Worm (Caenorhabditis elegans) whole organism, L2 larva: Measurements from ENCODE around the gene F46G10.2.

Experiments
- C34F6.9 ChIP-seq: fragments of 150-350 bp; optimal IDR thresholded peaks from 2 replicates; lab custom pipeline; 2014; ENCODE audit warnings: missing biosample characterization, missing genetic modification characterization
- F13H6.1 ChIP-seq: sonication (generic microtip); optimal IDR thresholded peaks from 2 replicates; lab custom pipeline; 2016; ENCODE audit warnings: missing genetic modification characterization, missing compliant biosample characterization
- R02D3.7 ChIP-seq: fragments of 150-350 bp; optimal IDR thresholded peaks from 2 replicates; lab custom pipeline; 2014; ENCODE audit warnings: missing biosample characterization, missing genetic modification characterization
- Y55F3AM.14 ChIP-seq: fragments of 200-800 bp; sonication (Bioruptor generic); optimal IDR thresholded peaks from 2 replicates; lab custom pipeline; 2018; ENCODE audit warnings: mild to moderate bottlenecking, missing genetic modification characterization, missing compliant biosample characterization
- ZK546.5 ChIP-seq: sonication (generic microtip); optimal IDR thresholded peaks from 2 replicates; lab custom pipeline; 2017; ENCODE audit warnings: missing biosample characterization, missing genetic modification characterization
- alr-1 ChIP-seq: fragments of 150-350 bp; optimal IDR thresholded peaks from 2 replicates; lab custom pipeline; 2014; ENCODE audit warnings: missing biosample characterization, missing genetic modification characterization
- aly-2 ChIP-seq: fragments of 150-350 bp; optimal IDR thresholded peaks from 2 replicates; lab custom pipeline; 2014; ENCODE audit warnings: missing biosample characterization, missing genetic modification characterization
- ama-1 ChIP-seq: fragments of 150-350 bp; optimal IDR thresholded peaks from 2 replicates; lab custom pipeline; 2018; ENCODE audit warnings: inconsistent platforms
- blmp-1 ChIP-seq: sonication (generic microtip); optimal IDR thresholded peaks from 2 replicates; lab custom pipeline; 2017; ENCODE audit warnings: missing genetic modification characterization, mild to moderate bottlenecking, missing compliant biosample characterization, antibody characterized with exemption, moderate library complexity; ENCODE audit not compliant: insufficient read depth
- ceh-16 ChIP-seq: fragments of 150-350 bp; optimal IDR thresholded peaks from 2 replicates; lab custom pipeline; 2014; ENCODE audit warnings: missing biosample characterization, missing genetic modification characterization
- crh-2 ChIP-seq: sonication (generic microtip); optimal IDR thresholded peaks from 2 replicates; lab custom pipeline; 2017; ENCODE audit warnings: missing biosample characterization, missing genetic modification characterization
- dmd-4 ChIP-seq: sonication (generic microtip); optimal IDR thresholded peaks from 2 replicates; lab custom pipeline; 2017; ENCODE audit warnings: missing biosample characterization, missing genetic modification characterization
- egl-27 ChIP-seq: sonication (generic microtip); optimal IDR thresholded peaks from 3 replicates; lab custom pipeline; 2017; ENCODE audit warnings: missing biosample characterization, missing genetic modification reagents, missing genetic modification characterization
- elt-1 ChIP-seq: fragments of 150-350 bp; optimal IDR thresholded peaks from 2 replicates; lab custom pipeline; 2014; ENCODE audit warnings: missing biosample characterization, missing genetic modification characterization
- elt-3 ChIP-seq: sonication (generic microtip); optimal IDR thresholded peaks from 2 replicates; lab custom pipeline; 2017; ENCODE audit warnings: missing biosample characterization, missing genetic modification characterization
- fos-1 ChIP-seq: fragments of 150-350 bp; optimal IDR thresholded peaks from 2 replicates; lab custom pipeline; 2014; ENCODE audit warnings: missing biosample characterization, missing genetic modification characterization
- lin-39 ChIP-seq: fragments of 150-350 bp; optimal IDR thresholded peaks from 2 replicates; lab custom pipeline; 2014; ENCODE audit warnings: missing biosample characterization, missing genetic modification reagents, missing genetic modification characterization
- lsy-2 ChIP-seq, 2 experiments: fragments of 150-350 bp in 1 of 2; sonication (generic microtip) in 1 of 2; optimal IDR thresholded peaks; 2 replicates each; lab custom pipeline; 2014 to 2017; ENCODE audit warnings: missing biosample characterization in 2 of 2, missing genetic modification characterization in 2 of 2
- mab-5 ChIP-seq: fragments of 150-350 bp; optimal IDR thresholded peaks from 2 replicates; lab custom pipeline; 2014; ENCODE audit warnings: missing biosample characterization, missing genetic modification characterization
- mbf-1 ChIP-seq: sonication (generic microtip); optimal IDR thresholded peaks from 2 replicates; lab custom pipeline; 2017; ENCODE audit warnings: missing biosample characterization, missing genetic modification characterization
- nhr-10 ChIP-seq: sonication (generic microtip); optimal IDR thresholded peaks from 2 replicates; lab custom pipeline; 2017; ENCODE audit warnings: missing biosample characterization, missing genetic modification characterization
- nhr-11 ChIP-seq: fragments of 150-350 bp; optimal IDR thresholded peaks from 2 replicates; lab custom pipeline; 2014; ENCODE audit warnings: missing biosample characterization, missing genetic modification characterization
- nhr-21 ChIP-seq: fragments of 150-350 bp; optimal IDR thresholded peaks from 2 replicates; lab custom pipeline; 2014; ENCODE audit warnings: missing biosample characterization, missing genetic modification characterization
- nhr-23 ChIP-seq: fragments of 150-350 bp; optimal IDR thresholded peaks from 2 replicates; lab custom pipeline; 2014; ENCODE audit warnings: missing biosample characterization, missing genetic modification reagents, missing genetic modification characterization
- nhr-25 ChIP-seq: fragments of 150-350 bp; sonication (generic microtip); optimal IDR thresholded peaks from 3 replicates; lab custom pipeline; 2014; ENCODE audit warnings: missing biosample characterization, missing genetic modification characterization
- nhr-6 ChIP-seq: fragments of 150-350 bp; optimal IDR thresholded peaks from 2 replicates; lab custom pipeline; 2014; ENCODE audit warnings: missing biosample characterization, missing genetic modification characterization
- nhr-77 ChIP-seq: fragments of 150-350 bp; optimal IDR thresholded peaks from 2 replicates; lab custom pipeline; 2014; ENCODE audit warnings: missing biosample characterization, missing genetic modification characterization
- peb-1 ChIP-seq: fragments of 150-350 bp; optimal IDR thresholded peaks from 2 replicates; lab custom pipeline; 2014; ENCODE audit warnings: missing biosample characterization, missing genetic modification characterization
- sem-4 ChIP-seq: fragments of 150-350 bp; optimal IDR thresholded peaks from 2 replicates; lab custom pipeline; 2014; ENCODE audit warnings: missing biosample characterization, missing genetic modification reagents, missing genetic modification characterization
- skn-1 ChIP-seq: sonication (generic microtip); optimal IDR thresholded peaks from 2 replicates; lab custom pipeline; 2017; ENCODE audit warnings: missing biosample characterization, missing genetic modification characterization
- sma-3 ChIP-seq: sonication (generic microtip); optimal IDR thresholded peaks from 2 replicates; lab custom pipeline; 2016; ENCODE audit warnings: missing genetic modification reagents, missing genetic modification characterization, missing compliant biosample characterization
- sma-9 ChIP-seq, 2 experiments: fragments of 150-350 bp in 1 of 2; sonication (generic microtip) in 1 of 2; optimal IDR thresholded peaks; 2 replicates each; lab custom pipeline; 2014 to 2016; ENCODE audit warnings: missing genetic modification characterization in 2 of 2, mild to moderate bottlenecking in 1 of 2, missing biosample characterization in 1 of 2, missing compliant biosample characterization in 1 of 2, missing genetic modification reagents in 1 of 2, moderate library complexity in 1 of 2
- unc-39 ChIP-seq: fragments of 150-350 bp; optimal IDR thresholded peaks from 2 replicates; lab custom pipeline; 2014; ENCODE audit warnings: missing biosample characterization, missing genetic modification characterization
- unc-55 ChIP-seq: fragments of 150-350 bp; sonication (generic microtip); optimal IDR thresholded peaks from 3 replicates; lab custom pipeline; 2014; ENCODE audit warnings: missing biosample characterization, missing genetic modification reagents, missing genetic modification characterization
- unc-62 ChIP-seq: fragments of 150-350 bp; optimal IDR thresholded peaks from 2 replicates; lab custom pipeline; 2014; ENCODE audit warnings: missing biosample characterization, missing genetic modification reagents, missing genetic modification characterization
- zag-1 ChIP-seq: fragments of 150-350 bp; optimal IDR thresholded peaks from 2 replicates; lab custom pipeline; 2014; ENCODE audit warnings: missing biosample characterization, missing genetic modification characterization
- ztf-1 ChIP-seq: fragments of 200-800 bp; sonication (Bioruptor generic); conservative IDR thresholded peaks from 2 replicates; pipeline ENCODE4 v1.3.6; 2022; ENCODE audit warnings: missing genetic modification characterization, missing compliant biosample characterization
- ztf-11 ChIP-seq: sonication (generic microtip); optimal IDR thresholded peaks from 2 replicates; lab custom pipeline; 2017; ENCODE audit warnings: missing biosample characterization, missing genetic modification characterization
- ztf-4 ChIP-seq: fragments of 150-350 bp; optimal IDR thresholded peaks from 2 replicates; lab custom pipeline; 2014; ENCODE audit warnings: missing biosample characterization, missing genetic modification characterization

F46G10.2 gene

DNA sequence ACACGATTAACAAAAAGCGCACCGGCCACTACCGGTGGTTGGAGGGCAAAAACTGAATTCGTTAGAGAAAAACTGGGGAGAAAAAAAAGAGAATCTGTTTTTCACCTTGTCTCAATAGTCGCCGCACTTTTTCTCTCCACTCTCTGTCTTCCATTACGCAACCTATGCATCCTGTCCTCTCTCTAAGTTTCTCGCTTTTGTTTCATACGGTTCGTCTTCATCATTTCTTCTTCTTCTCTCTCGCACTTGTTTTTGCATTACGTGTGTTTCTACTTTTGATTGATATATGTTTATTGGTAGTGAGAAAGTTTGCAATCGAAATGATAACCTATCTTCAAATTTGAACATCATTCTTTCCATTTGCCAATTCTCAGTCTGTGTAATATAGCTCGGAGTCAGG, 2.2 kb upstream of the F46G10.2 start (continued):
- TF ChIP-seq elt-1 (tag; lab: Kevin White, UChicago) (no peak), nhr-23 (tag; lab: Kevin White, UChicago) (no peak), sem-4 (tag; lab: Kevin White, UChicago) (peak; percentile 57)

- no peak for TF ChIP-seq elt-1 (tag; lab: Kevin White, UChicago)
- TF ChIP-seq, all 48 proteins: peak for 0
Measured at ce11 chrX:13323697-13324096, 934 bp downstream of the F46G10.2 start.

DNA sequence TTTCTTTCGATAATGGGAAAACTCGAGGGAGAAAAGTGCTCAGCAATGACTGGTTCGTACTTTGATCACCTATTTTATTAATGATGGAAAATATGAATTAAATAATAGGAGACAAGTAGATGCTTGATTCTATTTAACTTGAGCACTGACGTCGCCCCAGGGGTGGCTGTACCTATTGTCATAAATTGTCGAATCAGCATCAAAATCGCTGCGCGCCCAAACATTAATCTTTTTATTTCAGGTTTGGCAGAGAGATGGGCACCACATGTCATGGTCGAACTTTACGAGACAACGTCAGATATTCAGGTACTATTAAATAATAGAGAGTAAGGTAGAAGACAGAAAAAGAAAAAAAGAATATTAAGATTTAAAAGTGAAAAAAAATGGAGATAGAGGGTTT, 1.6 kb downstream of the F46G10.2 start:
- TF ChIP-seq mbf-1 (no peak), mab-5 (no peak), ceh-16 (tag; lab: Kevin White, UChicago) (no peak), nhr-77 (tag; lab: Kevin White, UChicago) (no peak), nhr-23 (tag; lab: Kevin White, UChicago) (no peak), lin-39 (tag; lab: Kevin White, UChicago) (no peak), F13H6.1 (tag; lab: Kevin White, UChicago) (peak; percentile 12), C34F6.9 (tag; lab: Kevin White, UChicago) (no peak), sma-9 (GFP tag; optimal IDR thresholded peaks at IDR 0.05; lab: Kevin White, UChicago) (peak; percentile 22), sma-9 (tag; optimal IDR thresholded peaks at IDR 0.05; lab: Kevin White, UChicago) (no peak), ztf-1 (GFP tag; lab: Robert Waterston, UW) (no peak), egl-27 (tag; lab: Kevin White, UChicago) (no peak), nhr-21 (tag; lab: Kevin White, UChicago) (peak; percentile 3), sem-4 (tag; lab: Kevin White, UChicago) (no peak), ama-1 (no peak), sma-3 (peak; percentile 11), nhr-11 (tag; lab: Kevin White, UChicago) (no peak), R02D3.7 (tag; lab: Kevin White, UChicago) (no peak), unc-55 (no peak), alr-1 (no peak), aly-2 (tag; lab: Kevin White, UChicago) (no peak), nhr-25 (tag; lab: Kevin White, UChicago) (no peak), nhr-6 (tag; lab: Kevin White, UChicago) (no peak), nhr-10 (tag; lab: Kevin White, UChicago) (no peak), ztf-4 (tag; lab: Kevin White, UChicago) (no peak), dmd-4 (tag; lab: Kevin White, UChicago) (no peak), zag-1 (no peak), ZK546.5 (no peak), elt-1 (tag; lab: Kevin White, UChicago) (no peak), elt-3 (tag; lab: Kevin White, UChicago) (no peak), Y55F3AM.14 (GFP tag; lab: Kevin White, UChicago) (no peak), peb-1 (tag; lab: Kevin White, UChicago) (no peak)

DNA sequence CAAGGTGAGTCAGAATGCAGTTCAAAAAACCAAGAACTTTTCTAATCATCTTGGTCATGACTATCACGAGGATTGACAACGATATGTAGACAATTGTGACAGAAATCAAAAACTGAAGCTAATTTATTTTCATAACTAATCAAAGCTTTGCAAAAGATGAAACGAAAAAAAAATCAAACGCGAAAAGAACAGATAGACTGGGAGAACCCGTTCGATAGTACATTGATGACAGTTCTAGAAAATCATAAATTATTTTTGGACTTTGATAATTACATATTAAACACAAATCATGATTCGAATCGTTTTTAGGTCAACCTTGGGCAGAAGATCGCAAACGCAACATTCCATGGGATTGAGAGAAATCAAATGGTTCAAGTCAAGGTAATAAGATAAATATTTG, 2.3 kb downstream of the F46G10.2 start:
- TF ChIP-seq sem-4 (tag; lab: Kevin White, UChicago) (no peak), unc-62 (GFP tag; lab: Kevin White, UChicago) (no peak), mab-5 (peak; percentile 28), sma-3 (peak; percentile 67), dmd-4 (tag; lab: Kevin White, UChicago) (no peak), ama-1 (no peak), unc-55 (no peak), crh-2 (tag; lab: Kevin White, UChicago) (no peak), ztf-11 (tag; lab: Kevin White, UChicago) (no peak), lsy-2 (tag; optimal IDR thresholded peaks at IDR 0.05; lab: Kevin White, UChicago) (peak in 1 of 2 experiments; percentile 14), sma-9 (GFP tag; optimal IDR thresholded peaks at IDR 0.05; lab: Kevin White, UChicago) (peak; percentile 42), sma-9 (tag; optimal IDR thresholded peaks at IDR 0.05; lab: Kevin White, UChicago) (no peak), ztf-1 (GFP tag; lab: Robert Waterston, UW) (no peak), fos-1 (peak; percentile 58), unc-39 (tag; lab: Kevin White, UChicago) (no peak), blmp-1 (peak; percentile 67), skn-1 (tag; lab: Kevin White, UChicago) (no peak), nhr-21 (tag; lab: Kevin White, UChicago) (peak; percentile 70), nhr-25 (tag; lab: Kevin White, UChicago) (peak; percentile 81), lin-39 (tag; lab: Kevin White, UChicago) (no peak), alr-1 (no peak)
- TF ChIP-seq, all 48 proteins: peak for 8
